Fruit fly (Drosophila melanogaster): ENCODE measurements around the gene CG33710.

- TF ChIP-seq CG8478 (optimal IDR thresholded peaks at IDR 0.05): no peak
- no peak for TF ChIP-seq CTCF (optimal IDR thresholded peaks at IDR 0.05)
Observed at dm6 chr3L:19939024-19939423, 13.6 kb downstream of the CG33710 start, which contains the start of gene Ac76E.

Measured in S2 (cell line).